Fruit fly (Drosophila melanogaster): ENCODE measurements around the gene CG3847.

DNA sequence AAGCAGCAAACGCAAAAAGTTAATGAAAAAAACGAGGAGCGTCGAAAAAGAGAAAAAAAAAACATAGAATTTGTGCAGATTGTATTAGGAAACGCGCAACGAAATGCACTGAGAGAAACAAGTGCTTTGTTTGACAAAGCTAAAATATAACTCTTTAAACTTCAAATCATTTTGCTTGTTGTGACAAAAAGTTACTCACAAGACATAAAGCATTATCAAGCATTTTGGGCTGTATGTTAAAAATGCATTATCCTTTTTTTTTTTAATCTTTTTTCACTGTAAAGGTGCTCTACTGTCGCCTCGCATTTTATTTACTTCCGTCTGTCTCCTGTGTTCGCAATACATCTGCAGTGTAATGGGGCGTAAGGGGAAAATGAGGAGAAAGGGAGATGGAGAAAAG is 29.8 kb downstream of the CG3847 start:
- TF ChIP-seq CG8478 (optimal IDR thresholded peaks at IDR 0.05) (no peak), CTCF (optimal IDR thresholded peaks at IDR 0.05) (no peak)

Data from S2 (cell line).